Worm (Caenorhabditis elegans) whole organism, L3 larva: ENCODE measurements around the gene idpp-3.
A peak's percentile ranks its signal among the peaks of the same experiment; 100 is the strongest.

Experiments used
- aly-2 ChIP-seq: fragments of 150-350 bp; optimal IDR thresholded peaks from 2 replicates; lab custom pipeline; 2014; ENCODE audit warnings: missing biosample characterization, missing genetic modification characterization
- ama-1 ChIP-seq: fragments of 150-350 bp; optimal IDR thresholded peaks from 2 replicates; lab custom pipeline; 2018
- elt-3 ChIP-seq, 3 experiments: fragments of 150-350 bp in 1 of 3; sonication (generic microtip) in 2 of 3; optimal IDR thresholded peaks; 2 replicates in 2 of 3; 4 replicates in 1 of 3; lab custom pipeline; 2014 to 2017; ENCODE audit warnings: missing biosample characterization in 3 of 3, missing genetic modification characterization in 3 of 3
- eor-1 ChIP-seq, 2 experiments: fragments of 150-350 bp; optimal IDR thresholded peaks; 2 replicates each; lab custom pipeline; 2014 to 2018; ENCODE audit warnings: missing biosample characterization in 2 of 2, missing genetic modification characterization in 2 of 2
- fos-1 ChIP-seq: fragments of 150-350 bp; optimal IDR thresholded peaks from 2 replicates; lab custom pipeline; 2014; ENCODE audit warnings: missing biosample characterization, missing genetic modification characterization
- hmg-11 ChIP-seq: sonication (generic microtip); optimal IDR thresholded peaks from 2 replicates; lab custom pipeline; 2016; ENCODE audit warnings: missing genetic modification characterization, missing compliant biosample characterization
- nfya-1 ChIP-seq: sonication (generic microtip); optimal IDR thresholded peaks from 2 replicates; lab custom pipeline; 2017; ENCODE audit warnings: missing genetic modification characterization, mild to moderate bottlenecking, missing compliant biosample characterization, antibody characterized with exemption, moderate library complexity; ENCODE audit not compliant: insufficient read depth
- nhr-237 ChIP-seq: fragments of 150-350 bp; optimal IDR thresholded peaks from 2 replicates; lab custom pipeline; 2014; ENCODE audit warnings: missing biosample characterization, missing genetic modification characterization
- nhr-76 ChIP-seq: fragments of 150-350 bp; sonication (generic microtip); optimal IDR thresholded peaks from 5 replicates; lab custom pipeline; 2014; ENCODE audit warnings: missing biosample characterization, missing genetic modification characterization
- skn-1 ChIP-seq: fragments of 150-350 bp; optimal IDR thresholded peaks from 2 replicates; lab custom pipeline; 2014; ENCODE audit warnings: missing biosample characterization, missing genetic modification characterization
- unc-62 ChIP-seq: fragments of 150-350 bp; sonication (generic microtip); optimal IDR thresholded peaks from 4 replicates; lab custom pipeline; 2014; ENCODE audit warnings: missing biosample characterization, missing genetic modification reagents, missing genetic modification characterization

DNA sequence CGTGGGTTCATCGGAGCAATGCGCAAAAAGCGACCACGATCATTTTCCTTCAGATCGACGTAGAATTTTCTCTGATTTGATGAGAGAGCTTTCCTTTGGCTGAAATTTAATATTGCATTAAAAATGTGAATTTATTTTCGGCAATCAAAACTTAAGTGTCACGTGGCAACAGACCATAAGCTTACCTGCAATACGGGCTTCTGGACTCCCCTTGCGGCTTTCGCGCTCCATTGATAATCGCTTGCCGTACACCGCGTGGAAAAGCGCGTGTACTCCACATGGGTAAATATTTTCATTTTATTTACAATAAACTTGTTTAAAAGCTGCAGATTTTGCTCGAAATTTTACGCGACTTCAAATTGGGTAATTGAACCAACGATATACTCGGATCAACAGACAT is 21.2 kb upstream of the idpp-3 start, which contains the start of gene plp-2:
- TF ChIP-seq aly-2 (tag; lab: Kevin White, UChicago) = no peak
- no peak for TF ChIP-seq elt-3 (tag; optimal IDR thresholded peaks at IDR 0.05; lab: Kevin White, UChicago)
- TF ChIP-seq unc-62 (GFP tag; lab: Kevin White, UChicago) = no peak
- TF ChIP-seq fos-1 (tag; lab: Kevin White, UChicago) = no peak
- peak; percentile 26 for TF ChIP-seq ama-1 (lab: Kevin White, UChicago)
- TF ChIP-seq nhr-76 (tag; lab: Kevin White, UChicago) = no peak
- no peak for TF ChIP-seq nfya-1 (tag; lab: Kevin White, UChicago)
- TF ChIP-seq hmg-11 = no peak
- no peak for TF ChIP-seq eor-1 (tag; optimal IDR thresholded peaks at IDR 0.05; lab: Kevin White, UChicago)
- no peak for TF ChIP-seq nhr-237 (tag; lab: Kevin White, UChicago)
- TF ChIP-seq skn-1 = no peak
